Worm (Caenorhabditis elegans): Measurements from ENCODE around the gene str-214.

DNA sequence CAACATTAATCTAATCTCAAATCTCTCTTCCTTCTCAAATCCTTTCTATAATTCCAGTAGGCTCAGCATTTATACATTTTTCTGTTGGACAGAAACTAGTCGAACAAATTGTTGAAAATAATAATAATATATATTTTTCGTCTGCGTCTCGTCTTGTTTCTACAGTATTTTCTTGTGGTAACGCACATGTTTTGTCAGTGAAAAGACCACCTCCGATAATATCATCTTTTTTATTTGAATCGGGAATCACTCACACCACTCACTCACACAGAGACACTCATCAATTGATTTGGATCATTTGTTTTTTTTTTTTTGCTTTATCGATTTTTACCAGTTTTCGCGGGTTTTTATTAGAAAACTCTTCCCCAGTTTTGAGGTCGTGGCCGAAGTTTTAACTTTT, 39.6 kb downstream of the str-214 start:
- no peak for TF ChIP-seq ceh-16 (tag; optimal IDR thresholded peaks at IDR 0.05)
- no peak for TF ChIP-seq unc-39 (tag; optimal IDR thresholded peaks at IDR 0.05)
- no peak for TF ChIP-seq nhr-11 (tag; optimal IDR thresholded peaks at IDR 0.05)
- TF ChIP-seq snpc-4 (tag; optimal IDR thresholded peaks at IDR 0.05): no peak
- no peak for TF ChIP-seq zag-1 (tag; optimal IDR thresholded peaks at IDR 0.05)
- TF ChIP-seq ceh-82 (tag; optimal IDR thresholded peaks at IDR 0.05): no peak
- TF ChIP-seq nhr-6 (tag; optimal IDR thresholded peaks at IDR 0.05): no peak
- TF ChIP-seq crh-2 (tag; optimal IDR thresholded peaks at IDR 0.05): no peak
- TF ChIP-seq unc-62 (GFP tag; optimal IDR thresholded peaks at IDR 0.05): no peak
- TF ChIP-seq ama-1 (optimal IDR thresholded peaks at IDR 0.05): no peak
- TF ChIP-seq fos-1 (tag; optimal IDR thresholded peaks at IDR 0.05): no peak
- TF ChIP-seq lin-13 (GFP tag; optimal IDR thresholded peaks at IDR 0.05): no peak
- no peak for TF ChIP-seq ZK546.5 (tag; optimal IDR thresholded peaks at IDR 0.05)

Data from whole organism, L2 larva.